Fruit fly (Drosophila melanogaster) Kc167 (cell line): ENCODE results near the gene PGAP1.

ENCODE experiments used
- h ChIP-seq: fragments of >200 bp; optimal IDR thresholded peaks from 3 replicates; lab custom pipeline; 2018; ENCODE audit warnings: missing external identifiers
- psq ChIP-seq: fragments of >200 bp; optimal IDR thresholded peaks from 2 replicates; lab custom pipeline; 2017; ENCODE audit warnings: missing external identifiers
- ttk ChIP-seq: sonication (Bioruptor generic); optimal IDR thresholded peaks from 2 replicates; lab custom pipeline; 2017; ENCODE audit warnings: missing external identifiers

DNA sequence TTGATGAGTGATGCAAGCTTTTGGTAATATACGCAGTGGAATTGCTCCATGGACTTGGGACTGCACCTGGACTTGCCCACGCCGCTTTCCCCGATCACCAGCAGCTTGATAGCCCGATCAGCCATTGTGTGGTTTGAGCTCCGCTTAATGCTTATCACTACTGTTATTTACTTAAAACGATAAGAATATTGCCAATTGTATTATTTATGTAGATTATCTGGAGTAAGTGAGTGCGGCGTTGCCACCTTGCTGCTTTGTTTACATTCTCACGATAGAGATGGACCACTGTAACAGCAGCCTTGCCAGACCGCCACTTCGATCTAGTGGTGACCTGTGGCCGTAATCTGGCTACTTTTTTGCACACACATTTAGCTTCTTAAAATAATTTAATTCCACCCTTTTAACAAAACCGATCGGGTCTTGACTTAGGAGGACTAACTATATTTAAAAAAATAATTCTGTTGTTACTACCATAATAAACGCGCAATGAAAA, 17.7 kb downstream of the PGAP1 start, which contains the start of gene Rab18:
- TF ChIP-seq h (lab: Kevin White, UChicago) (no peak), psq (lab: Kevin White, UChicago) (no peak), ttk (lab: Kevin White, UChicago) (no peak)
